Fruit fly (Drosophila melanogaster): ENCODE data around the gene CG4565.

The CG4565 gene

dm6 chr3R:10875515-10876434 is 23.3 kb downstream of the CG4565 start, which contains the start of gene Sodh2 (continued):
- TF ChIP-seq CG10366 (GFP tag; IDR thresholded peaks at IDR 0.05) (peak; percentile 59), onecut (GFP tag; IDR thresholded peaks at IDR 0.05) (peak; percentile 68), CG9727 (GFP tag; optimal IDR thresholded peaks at IDR 0.05) (peak; percentile 77), CG14014 (GFP tag; IDR thresholded peaks at IDR 0.05) (peak; percentile 71), Atf-2 (GFP tag; optimal IDR thresholded peaks at IDR 0.05) (peak; percentile 11), CG15601 (tag; optimal IDR thresholded peaks at IDR 0.05) (peak; percentile 59), CG4282 (GFP tag; optimal IDR thresholded peaks at IDR 0.05) (peak; percentile 20), Sry-δ (GFP tag; optimal IDR thresholded peaks at IDR 0.05) (no peak), CG10462 (GFP tag; optimal IDR thresholded peaks at IDR 0.05) (no peak), exex (tag; optimal IDR thresholded peaks at IDR 0.05) (peak; percentile 59), ato (GFP tag; IDR thresholded peaks at IDR 0.05; ENCODE audit: partially characterized antibody) (no peak), D19B (GFP tag; optimal IDR thresholded peaks at IDR 0.05) (peak; percentile 59), gfzf (GFP tag; optimal IDR thresholded peaks at IDR 0.05) (no peak), cato (GFP tag; optimal IDR thresholded peaks at IDR 0.05; ENCODE audit: borderline replicate concordance) (no peak), Optix (GFP tag; IDR thresholded peaks at IDR 0.05) (peak; percentile 47; the same call in 1 of the 3 replicates), CG31224 (GFP tag; IDR thresholded peaks at IDR 0.05) (peak; percentile 23; the same call in 1 of the 2 replicates), CG10147 (GFP tag; optimal IDR thresholded peaks at IDR 0.05) (peak; percentile 74), CG7556 (GFP tag; optimal IDR thresholded peaks at IDR 0.05) (peak; percentile 88), CG7786 (GFP tag; optimal IDR thresholded peaks at IDR 0.05) (peak; percentile 67), CG12236 (GFP tag; optimal IDR thresholded peaks at IDR 0.05) (no peak), CG2202 (tag; optimal IDR thresholded peaks at IDR 0.05) (peak; percentile 45), NC2β (GFP tag; optimal IDR thresholded peaks at IDR 0.05) (no peak), CG17328 (GFP tag; IDR thresholded peaks at IDR 0.05) (peak; percentile 50; the same call in 1 of the 2 replicates), dati (GFP tag; IDR thresholded peaks at IDR 0.05) (0 out of 2 replicates have a peak, but pooled peaks have one; percentile 34), eyg (GFP tag; optimal IDR thresholded peaks at IDR 0.05) (peak; percentile 8), amos (GFP tag; IDR thresholded peaks at IDR 0.05; ENCODE audit: partially characterized antibody) (no peak), crol (GFP tag; IDR thresholded peaks at IDR 0.05) (no peak), CG13296 (GFP tag; optimal IDR thresholded peaks at IDR 0.05) (peak; percentile 90), Rx (GFP tag; IDR thresholded peaks at IDR 0.05) (no peak), CG32532 (GFP tag; IDR thresholded peaks at IDR 0.05) (peak; percentile 88), CG8765 (GFP tag; IDR thresholded peaks at IDR 0.05) (peak; percentile 79; the same call in 1 of the 2 replicates), ham (GFP tag; IDR thresholded peaks at IDR 0.05) (peak; percentile 34; the same call in 1 of the 2 replicates), Side (GFP tag; optimal IDR thresholded peaks at IDR 0.05) (peak; percentile 73), vfl (GFP tag; optimal IDR thresholded peaks at IDR 0.05) (peak; percentile 81), Mad (GFP tag; optimal IDR thresholded peaks at IDR 0.05) (peak; percentile 49), tx (GFP tag; optimal IDR thresholded peaks at IDR 0.05) (peak; percentile 43), pzg (GFP tag; optimal IDR thresholded peaks at IDR 0.05) (peak; percentile 7), bcd (GFP tag; optimal IDR thresholded peaks at IDR 0.05) (peak; percentile 79), CG6813 (GFP tag; optimal IDR thresholded peaks at IDR 0.05) (peak; percentile 91), dm (GFP tag; optimal IDR thresholded peaks at IDR 0.05) (no peak), Doc3 (GFP tag; IDR thresholded peaks at IDR 0.05; ENCODE audit: partially characterized antibody) (no peak), da (GFP tag; optimal IDR thresholded peaks at IDR 0.05) (no peak), CG1832 (GFP tag; optimal IDR thresholded peaks at IDR 0.05) (no peak), Hmr (GFP tag; optimal IDR thresholded peaks at IDR 0.05) (peak; percentile 94), HLHmδ (GFP tag; optimal IDR thresholded peaks at IDR 0.05) (peak; percentile 89), dysf (GFP tag; IDR thresholded peaks at IDR 0.05) (peak; percentile 79), ERR (GFP tag; optimal IDR thresholded peaks at IDR 0.05) (peak; percentile 65), GATAe (GFP tag; conservative IDR thresholded peaks at IDR 0.05) (no peak), pum (GFP tag; optimal IDR thresholded peaks at IDR 0.05) (peak; percentile 22)

All from whole organism, embryonic.